Fruit fly (Drosophila melanogaster) whole organism, embryonic: ENCODE results near the gene CG32106.

ENCODE experiments used
- Antp ChIP-seq: fragments of 200-800 bp; sonication (Bioruptor generic); optimal IDR thresholded peaks from 3 replicates; lab custom pipeline; 2016; ENCODE audit warnings: missing biosample characterization, missing genetic modification characterization
- Atf3 ChIP-seq: fragments of 200-800 bp; sonication (Bioruptor generic); optimal IDR thresholded peaks from 3 replicates; lab custom pipeline; 2016; ENCODE audit warnings: missing biosample characterization, missing genetic modification characterization
- CG10654 ChIP-seq: fragments of 200-800 bp; sonication (Bioruptor generic); optimal IDR thresholded peaks from 2 replicates; lab custom pipeline; 2016; ENCODE audit warnings: missing biosample characterization, missing genetic modification characterization
- CG14710 ChIP-seq: fragments of 200-800 bp; sonication (Bioruptor generic); optimal IDR thresholded peaks from 3 replicates; lab custom pipeline; 2019; ENCODE audit warnings: missing biosample characterization, mild to moderate bottlenecking, missing genetic modification characterization, moderate library complexity
- CG1603 ChIP-seq: fragments of 200-800 bp; sonication (Bioruptor generic); optimal IDR thresholded peaks from 2 replicates; lab custom pipeline; 2019; ENCODE audit warnings: missing biosample characterization, mild to moderate bottlenecking, missing genetic modification characterization, moderate library complexity
- CG1647 ChIP-seq: fragments of 200-800 bp; sonication (Bioruptor generic); optimal IDR thresholded peaks from 3 replicates; lab custom pipeline; 2016; ENCODE audit warnings: missing biosample characterization, missing genetic modification characterization
- CG17912 ChIP-seq: fragments of 200-800 bp; sonication (Bioruptor generic); optimal IDR thresholded peaks from 2 replicates; lab custom pipeline; 2018; ENCODE audit warnings: missing biosample characterization, mild to moderate bottlenecking, missing genetic modification characterization
- CG18619 ChIP-seq: fragments of 200-800 bp; sonication (Bioruptor generic); optimal IDR thresholded peaks from 3 replicates; lab custom pipeline; 2017; ENCODE audit warnings: missing biosample characterization, mild to moderate bottlenecking, missing genetic modification characterization
- CG18764 ChIP-seq: fragments of 200-800 bp; sonication (Bioruptor generic); optimal IDR thresholded peaks from 3 replicates; lab custom pipeline; 2016; ENCODE audit warnings: missing biosample characterization, missing genetic modification characterization
- CG2199 ChIP-seq: fragments of 200-800 bp; sonication (Bioruptor generic); IDR thresholded peaks from 3 replicates; pipeline ENCODE4 v1.3.6; 2022; ENCODE audit warnings: missing biosample characterization, missing genetic modification characterization
- CG34224 ChIP-seq: fragments of 200-800 bp; sonication (Bioruptor generic); IDR thresholded peaks from 3 replicates; pipeline ENCODE4 v1.3.6; 2022; ENCODE audit warnings: missing biosample characterization, missing genetic modification characterization; ENCODE audit not compliant: partially characterized antibody
- CG4617 ChIP-seq: fragments of 200-800 bp; sonication (Bioruptor generic); optimal IDR thresholded peaks from 3 replicates; lab custom pipeline; 2016; ENCODE audit warnings: missing biosample characterization, missing genetic modification characterization, borderline replicate concordance
- CG6854 ChIP-seq: fragments of 200-800 bp; sonication (Bioruptor generic); optimal IDR thresholded peaks from 3 replicates; lab custom pipeline; 2017; ENCODE audit warnings: missing biosample characterization, mild to moderate bottlenecking, missing genetic modification characterization
- CG8359 ChIP-seq: fragments of 200-800 bp; sonication (Bioruptor generic); optimal IDR thresholded peaks from 2 replicates; lab custom pipeline; 2017; ENCODE audit warnings: missing biosample characterization, mild to moderate bottlenecking, missing genetic modification characterization, borderline replicate concordance
- CG8924 ChIP-seq: fragments of 200-800 bp; optimal IDR thresholded peaks from 3 replicates; lab custom pipeline; 2019; ENCODE audit warnings: missing biosample characterization, mild to moderate bottlenecking, missing genetic modification characterization, moderate library complexity
- CkIIα-i1 ChIP-seq: fragments of 200-800 bp; sonication (Bioruptor generic); IDR thresholded peaks from 2 replicates; pipeline ENCODE4 v1.3.6; 2022; ENCODE audit warnings: missing biosample characterization, missing genetic modification characterization
- Dad ChIP-seq: fragments of 200-800 bp; sonication (Bioruptor generic); optimal IDR thresholded peaks from 3 replicates; lab custom pipeline; 2016; ENCODE audit warnings: missing biosample characterization, missing genetic modification characterization
- Dip3 ChIP-seq: fragments of 200-800 bp; sonication (Bioruptor generic); optimal IDR thresholded peaks from 3 replicates; lab custom pipeline; 2016; ENCODE audit warnings: missing biosample characterization, missing genetic modification characterization
- Elba2 ChIP-seq: fragments of 200-800 bp; sonication (Bioruptor generic); optimal IDR thresholded peaks from 3 replicates; lab custom pipeline; 2016; ENCODE audit warnings: missing biosample characterization, missing genetic modification characterization
- Ets65A ChIP-seq: fragments of 200-800 bp; sonication (Bioruptor generic); peaks from one replicate; lab custom pipeline; 2016; ENCODE audit warnings: missing biosample characterization, missing genetic modification characterization
- Fer1 ChIP-seq: fragments of 200-800 bp; sonication (Bioruptor generic); optimal IDR thresholded peaks from 2 replicates; lab custom pipeline; 2017; ENCODE audit warnings: missing biosample characterization, mild to moderate bottlenecking, missing genetic modification characterization
- Fer3 ChIP-seq: fragments of 200-800 bp; sonication (Bioruptor generic); optimal IDR thresholded peaks from 2 replicates; lab custom pipeline; 2018; ENCODE audit warnings: missing biosample characterization, mild to moderate bottlenecking, missing genetic modification characterization, moderate library complexity
- HLH54F ChIP-seq: fragments of 200-800 bp; sonication (Bioruptor generic); optimal IDR thresholded peaks from 3 replicates; lab custom pipeline; 2016; ENCODE audit warnings: missing biosample characterization, missing genetic modification characterization
- Hr78 ChIP-seq, 2 experiments: fragments of 200-800 bp in 1 of 2; fragments of >200 bp in 1 of 2; sonication (Bioruptor generic) in 1 of 2; optimal IDR thresholded peaks; 2 replicates each; lab custom pipeline; 2017 to 2019; ENCODE audit warnings: missing biosample characterization in 2 of 2, missing genetic modification characterization in 2 of 2, mild to moderate bottlenecking in 1 of 2, moderate library complexity in 1 of 2
- Kr ChIP-seq: fragments of 200-800 bp; sonication (Bioruptor generic); optimal IDR thresholded peaks from 2 replicates; lab custom pipeline; 2017; ENCODE audit warnings: missing biosample characterization, mild to moderate bottlenecking, missing genetic modification characterization
- Max ChIP-seq: fragments of 200-800 bp; sonication (Bioruptor generic); optimal IDR thresholded peaks from 2 replicates; lab custom pipeline; 2016; ENCODE audit warnings: missing biosample characterization, mild to moderate bottlenecking, missing genetic modification characterization
- NK7.1 ChIP-seq: fragments of 200-800 bp; sonication (Bioruptor generic); optimal IDR thresholded peaks from 3 replicates; lab custom pipeline; 2016; ENCODE audit warnings: missing biosample characterization, missing genetic modification characterization
- Ravus ChIP-seq: fragments of 200-800 bp; sonication (Bioruptor generic); IDR thresholded peaks from 2 replicates; pipeline ENCODE4 v1.3.6; 2022; ENCODE audit warnings: missing biosample characterization, missing genetic modification characterization
- Tbp ChIP-seq: fragments of >200 bp; optimal IDR thresholded peaks from 2 replicates; lab custom pipeline; 2018; ENCODE audit warnings: missing biosample characterization, missing genetic modification characterization
- YL-1 ChIP-seq: fragments of 200-800 bp; sonication (Bioruptor generic); optimal IDR thresholded peaks from 3 replicates; lab custom pipeline; 2017; ENCODE audit warnings: missing biosample characterization, mild to moderate bottlenecking, missing genetic modification characterization
- ac ChIP-seq: fragments of 200-800 bp; sonication (Bioruptor generic); optimal IDR thresholded peaks from 3 replicates; lab custom pipeline; 2017; ENCODE audit warnings: missing biosample characterization, mild to moderate bottlenecking, missing genetic modification characterization
- ash1 ChIP-seq: fragments of 200-800 bp; sonication (Bioruptor generic); optimal IDR thresholded peaks from 2 replicates; lab custom pipeline; 2018; ENCODE audit warnings: missing biosample characterization, mild to moderate bottlenecking, missing genetic modification characterization
- caup ChIP-seq: fragments of 200-800 bp; sonication (Bioruptor generic); optimal IDR thresholded peaks from 3 replicates; lab custom pipeline; 2017; ENCODE audit warnings: missing biosample characterization, mild to moderate bottlenecking, missing genetic modification characterization, moderate library complexity; ENCODE audit not compliant: severe bottlenecking
- fd102C ChIP-seq: fragments of 200-800 bp; sonication (Bioruptor generic); optimal IDR thresholded peaks from 2 replicates; lab custom pipeline; 2018; ENCODE audit warnings: missing biosample characterization, mild to moderate bottlenecking, missing genetic modification characterization, moderate library complexity
- gcm ChIP-seq: fragments of 200-800 bp; sonication (Bioruptor generic); optimal IDR thresholded peaks from 2 replicates; lab custom pipeline; 2019; ENCODE audit warnings: missing biosample characterization, mild to moderate bottlenecking, missing genetic modification characterization, moderate library complexity
- gem ChIP-seq: fragments of 200-800 bp; sonication (Bioruptor generic); optimal IDR thresholded peaks from 2 replicates; lab custom pipeline; 2019; ENCODE audit warnings: missing biosample characterization, mild to moderate bottlenecking, missing genetic modification characterization, moderate library complexity
- grau ChIP-seq: fragments of 200-800 bp; optimal IDR thresholded peaks from 3 replicates; lab custom pipeline; 2019; ENCODE audit warnings: missing biosample characterization, mild to moderate bottlenecking, missing genetic modification characterization, moderate library complexity
- h ChIP-seq: fragments of >200 bp; optimal IDR thresholded peaks from 2 replicates; lab custom pipeline; 2017
- kay ChIP-seq: fragments of 200-800 bp; sonication (Bioruptor generic); optimal IDR thresholded peaks from 2 replicates; lab custom pipeline; 2016; ENCODE audit warnings: missing biosample characterization, missing genetic modification characterization
- ken ChIP-seq: fragments of 200-800 bp; sonication (Bioruptor generic); IDR thresholded peaks from 3 replicates; pipeline ENCODE4 v1.3.6; 2022; ENCODE audit warnings: missing biosample characterization, missing genetic modification characterization
- klu ChIP-seq: fragments of 200-800 bp; sonication (Bioruptor generic); IDR thresholded peaks from 2 replicates; pipeline ENCODE4 v1.3.6; 2022; ENCODE audit warnings: missing biosample characterization, missing genetic modification characterization
- nerfin-1 ChIP-seq: fragments of 200-800 bp; sonication (Bioruptor generic); optimal IDR thresholded peaks from 3 replicates; lab custom pipeline; 2019; ENCODE audit warnings: missing biosample characterization, mild to moderate bottlenecking, missing genetic modification characterization, moderate library complexity
- nmo ChIP-seq: fragments of 200-800 bp; sonication (Bioruptor generic); optimal IDR thresholded peaks from 2 replicates; lab custom pipeline; 2018; ENCODE audit warnings: missing biosample characterization, mild to moderate bottlenecking, missing genetic modification characterization, moderate library complexity
- org-1 ChIP-seq: fragments of 200-800 bp; sonication (Bioruptor generic); optimal IDR thresholded peaks from 2 replicates; lab custom pipeline; 2017; ENCODE audit warnings: missing biosample characterization, missing genetic modification characterization
- pfk ChIP-seq: fragments of 200-800 bp; sonication (Bioruptor generic); optimal IDR thresholded peaks from 2 replicates; lab custom pipeline; 2018; ENCODE audit warnings: missing biosample characterization, mild to moderate bottlenecking, missing genetic modification characterization, moderate library complexity
- sim ChIP-seq: fragments of 200-800 bp; sonication (Bioruptor generic); IDR thresholded peaks from 2 replicates; pipeline ENCODE4 v1.3.6; 2022; ENCODE audit warnings: missing biosample characterization, missing genetic modification characterization
- tx ChIP-seq: fragments of 200-800 bp; sonication (Bioruptor generic); optimal IDR thresholded peaks from 2 replicates; lab custom pipeline; 2016; ENCODE audit warnings: missing biosample characterization, missing genetic modification characterization
- wdn ChIP-seq: fragments of 200-800 bp; sonication (Bioruptor generic); IDR thresholded peaks from 2 replicates; pipeline ENCODE4 v1.3.6; 2022; ENCODE audit warnings: missing biosample characterization, missing genetic modification characterization

Gene CG32106

DNA sequence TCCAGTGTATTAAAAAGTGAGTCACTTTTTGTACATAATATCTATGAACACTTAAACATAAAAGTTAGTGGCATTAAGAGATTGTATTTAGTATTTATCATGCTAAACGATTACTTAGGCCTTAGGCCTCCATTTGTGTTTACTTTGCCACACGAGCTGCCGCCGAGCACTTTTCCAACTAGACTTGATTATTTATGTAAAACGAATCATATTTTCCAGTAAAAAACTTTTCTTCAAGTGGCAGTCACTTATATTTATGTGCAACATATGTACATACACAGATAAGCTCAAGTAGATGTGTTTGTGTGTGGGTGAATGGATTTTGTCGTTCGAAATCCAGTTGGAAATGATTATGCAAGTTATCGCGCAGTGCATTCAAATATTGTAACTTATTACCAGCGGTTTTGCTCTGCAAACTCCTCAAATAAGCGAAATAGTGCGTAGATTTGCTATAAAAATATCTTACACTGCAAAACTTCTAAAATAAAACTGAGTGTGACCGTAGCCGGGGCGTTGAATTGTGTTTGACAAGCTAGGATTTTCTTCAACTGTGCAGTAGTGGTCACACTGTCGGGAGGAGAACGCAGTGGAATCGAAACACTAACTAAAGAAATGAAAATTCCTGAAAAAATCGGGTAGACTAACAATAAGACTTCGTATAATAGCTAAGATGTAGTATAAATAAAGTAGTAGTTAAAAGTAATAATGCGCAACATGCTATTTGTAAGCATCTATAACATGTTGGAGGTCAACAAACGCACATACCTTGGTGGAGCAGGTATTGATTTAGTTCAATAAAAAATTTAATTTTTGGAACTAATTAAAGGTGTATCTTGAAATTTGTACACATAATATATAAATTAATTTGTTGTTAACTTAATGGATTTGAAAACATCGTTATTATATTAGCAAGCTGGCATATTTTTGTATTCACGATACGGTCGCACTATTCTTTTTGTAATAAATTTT lies 28.7 kb downstream of the CG32106 start, which contains the start of the genes Klc and CG10984 (continued):
- TF ChIP-seq CG4617 (GFP tag; lab: Kevin White, UChicago) (peak; percentile 84), CG34224 (GFP tag; lab: Robert Waterston, UW) (0 out of 3 replicates have a peak, but pooled peaks have one; percentile 16), kay (GFP tag; lab: Kevin White, UChicago) (peak; percentile 90), Atf3 (GFP tag; lab: Kevin White, UChicago) (peak; percentile 39), sim (GFP tag; lab: Robert Waterston, UW) (0 out of 2 replicates have a peak, but pooled peaks have one; percentile 20), fd102C (GFP tag; lab: Kevin White, UChicago) (no peak), gcm (GFP tag; lab: Kevin White, UChicago) (peak; percentile 47), ac (GFP tag; lab: Kevin White, UChicago) (no peak), CG8924 (tag; lab: Kevin White, UChicago) (peak; percentile 63), CG17912 (GFP tag; lab: Kevin White, UChicago) (no peak), Elba2 (GFP tag; lab: Kevin White, UChicago) (peak; percentile 38), CG1603 (tag; lab: Kevin White, UChicago) (peak; percentile 51), Max (GFP tag; lab: Kevin White, UChicago) (peak; percentile 51), CkIIα-i1 (GFP tag; lab: Robert Waterston, UW) (no peak), Tbp (GFP tag; lab: Kevin White, UChicago) (no peak), YL-1 (peak; percentile 61), Antp (peak; percentile 66), nerfin-1 (tag; lab: Kevin White, UChicago) (no peak), NK7.1 (GFP tag; lab: Kevin White, UChicago) (peak; percentile 45), nmo (GFP tag; lab: Kevin White, UChicago) (peak; percentile 49), HLH54F (peak; percentile 47), CG6854 (GFP tag; lab: Kevin White, UChicago) (no peak), h (no peak), klu (GFP tag; lab: Robert Waterston, UW) (no peak), Ravus (peak; percentile 8; the same call in 1 of the 2 replicates), Dad (GFP tag; lab: Kevin White, UChicago) (peak; percentile 44), Fer1 (GFP tag; lab: Kevin White, UChicago) (peak; percentile 70), caup (GFP tag; lab: Kevin White, UChicago) (peak; percentile 57), Ets65A (peak; percentile 75), tx (GFP tag; lab: Kevin White, UChicago) (peak; percentile 43), ash1 (GFP tag; lab: Kevin White, UChicago) (no peak), grau (tag; lab: Kevin White, UChicago) (peak; percentile 52), Kr (GFP tag; lab: Kevin White, UChicago) (no peak), CG18619 (GFP tag; lab: Kevin White, UChicago) (peak; percentile 45), ken (GFP tag; lab: Robert Waterston, UW) (peak; percentile 65; the same call in 1 of the 3 replicates), CG8359 (no peak), CG18764 (GFP tag; lab: Kevin White, UChicago) (peak; percentile 4), Fer3 (peak; percentile 28), Hr78 (GFP tag; optimal IDR thresholded peaks at IDR 0.05; lab: Kevin White, UChicago) (no peak), CG14710 (tag; lab: Kevin White, UChicago) (peak; percentile 71), CG1647 (GFP tag; lab: Kevin White, UChicago) (peak; percentile 45), gem (peak; percentile 74), pfk (GFP tag; lab: Kevin White, UChicago) (peak; percentile 90), Dip3 (GFP tag; lab: Kevin White, UChicago) (peak; percentile 51), CG2199 (GFP tag; lab: Robert Waterston, UW) (no peak), CG10654 (GFP tag; lab: Kevin White, UChicago) (peak; percentile 42), wdn (0 out of 2 replicates have a peak, but pooled peaks have one; percentile 10), org-1 (GFP tag; lab: Kevin White, UChicago) (peak; percentile 44)
